Worm (Caenorhabditis elegans): ENCODE results near the gene sao-1.
A peak's percentile ranks its signal among the peaks of the same experiment; 100 is the strongest.

sao-1 gene

ce11 chrV:13955370-13956089 is 8.2 kb upstream of the sao-1 start:
- TF ChIP-seq pqm-1 (tag; optimal IDR thresholded peaks at IDR 0.05) (peak; percentile 54), elt-2 (tag; optimal IDR thresholded peaks at IDR 0.05) (peak; percentile 30), mdl-1 (tag; optimal IDR thresholded peaks at IDR 0.05) (no peak)

ce11 chrV:13957691-13958090 is 6.0 kb upstream of the sao-1 start:
- no peak for TF ChIP-seq nhr-76 (tag; optimal IDR thresholded peaks at IDR 0.05)
- no peak for TF ChIP-seq eor-1 (tag; optimal IDR thresholded peaks at IDR 0.05)
- no peak for TF ChIP-seq pha-4 (tag; optimal IDR thresholded peaks at IDR 0.05)
- TF ChIP-seq nhr-12 (tag; optimal IDR thresholded peaks at IDR 0.05) = no peak
- no peak for TF ChIP-seq egl-27 (tag; optimal IDR thresholded peaks at IDR 0.05)
- no peak for TF ChIP-seq elt-1 (tag; optimal IDR thresholded peaks at IDR 0.05)
- TF ChIP-seq nhr-28 (tag; optimal IDR thresholded peaks at IDR 0.05) = no peak
- no peak for TF ChIP-seq nhr-67 (tag; optimal IDR thresholded peaks at IDR 0.05)
- TF ChIP-seq nhr-77 (tag; optimal IDR thresholded peaks at IDR 0.05) = no peak
- TF ChIP-seq ceh-82 (tag; optimal IDR thresholded peaks at IDR 0.05) = no peak
- TF ChIP-seq nhr-23 (tag; optimal IDR thresholded peaks at IDR 0.05) = no peak

ce11 chrV:13958247-13958646 is 5.5 kb upstream of the sao-1 start, which contains the start of gene R10D12.10:
TSS of gene R10D12.10 (minus strand) at chrV:13958347.
- TF ChIP-seq ZK546.5 (tag; optimal IDR thresholded peaks at IDR 0.05) (no peak), nhr-77 (tag; optimal IDR thresholded peaks at IDR 0.05) (no peak), nhr-76 (tag; optimal IDR thresholded peaks at IDR 0.05) (no peak), elt-2 (tag; optimal IDR thresholded peaks at IDR 0.05) (no peak), ztf-4 (tag; optimal IDR thresholded peaks at IDR 0.05) (no peak), fkh-10 (GFP tag; optimal IDR thresholded peaks at IDR 0.05) (no peak), eor-1 (tag; optimal IDR thresholded peaks at IDR 0.05) (no peak), egl-5 (tag; optimal IDR thresholded peaks at IDR 0.05) (no peak), elt-3 (tag; optimal IDR thresholded peaks at IDR 0.05) (no peak), pha-4 (tag; optimal IDR thresholded peaks at IDR 0.05) (no peak), hmg-11 (tag; optimal IDR thresholded peaks at IDR 0.05) (no peak), sea-2 (GFP tag; optimal IDR thresholded peaks at IDR 0.05) (no peak), nhr-237 (tag; optimal IDR thresholded peaks at IDR 0.05) (no peak), nhr-23 (tag; optimal IDR thresholded peaks at IDR 0.05) (no peak), nhr-28 (tag; optimal IDR thresholded peaks at IDR 0.05) (no peak), tbx-2 (tag; optimal IDR thresholded peaks at IDR 0.05) (no peak), elt-1 (tag; optimal IDR thresholded peaks at IDR 0.05) (no peak)

ce11 chrV:13960916-13961315 is 2.8 kb upstream of the sao-1 start, which contains the start of gene srh-24:
TSS of gene srh-24 (minus strand) at chrV:13961016.
- TF ChIP-seq nhr-25 (tag; optimal IDR thresholded peaks at IDR 0.05) = no peak
- TF ChIP-seq ama-1 (optimal IDR thresholded peaks at IDR 0.05) = no peak
- no peak for TF ChIP-seq hmg-11 (tag; optimal IDR thresholded peaks at IDR 0.05)
- TF ChIP-seq tbx-2 (tag; optimal IDR thresholded peaks at IDR 0.05) = no peak
- no peak for TF ChIP-seq nhr-23 (tag; optimal IDR thresholded peaks at IDR 0.05)
- TF ChIP-seq elt-2 (tag; optimal IDR thresholded peaks at IDR 0.05) = no peak
- no peak for TF ChIP-seq egl-27 (tag; optimal IDR thresholded peaks at IDR 0.05)
- TF ChIP-seq ceh-82 (tag; optimal IDR thresholded peaks at IDR 0.05) = no peak
- no peak for TF ChIP-seq nhr-77 (tag; optimal IDR thresholded peaks at IDR 0.05)
- TF ChIP-seq nhr-43 (tag; optimal IDR thresholded peaks at IDR 0.05; ENCODE audit: poor library complexity, severe bottlenecking) = no peak
- TF ChIP-seq nhr-237 (tag; optimal IDR thresholded peaks at IDR 0.05) = no peak
- no peak for TF ChIP-seq R02D3.7 (tag; optimal IDR thresholded peaks at IDR 0.05)
- TF ChIP-seq egl-5 (tag; optimal IDR thresholded peaks at IDR 0.05) = no peak
- TF ChIP-seq lin-39 (tag; optimal IDR thresholded peaks at IDR 0.05) = no peak
- TF ChIP-seq pha-4 (tag; optimal IDR thresholded peaks at IDR 0.05) = no peak
- no peak for TF ChIP-seq mml-1 (tag; optimal IDR thresholded peaks at IDR 0.05)
- TF ChIP-seq aly-2 (tag; optimal IDR thresholded peaks at IDR 0.05) = no peak
- no peak for TF ChIP-seq ztf-4 (tag; optimal IDR thresholded peaks at IDR 0.05)

ce11 chrV:13961927-13962419 is 1.8 kb upstream of the sao-1 start, which contains the start of the genes algn-13 and R10D12.13:
TSS of gene algn-13 (minus strand) at chrV:13961977.
TSS of gene R10D12.13 (plus strand) at chrV:13962417.
- TF ChIP-seq eor-1 (tag; optimal IDR thresholded peaks at IDR 0.05) (no peak), hmg-11 (tag; optimal IDR thresholded peaks at IDR 0.05) (peak; percentile 91), nhr-67 (tag; optimal IDR thresholded peaks at IDR 0.05) (no peak), unc-62 (GFP tag; optimal IDR thresholded peaks at IDR 0.05) (no peak), nhr-43 (tag; optimal IDR thresholded peaks at IDR 0.05; ENCODE audit: poor library complexity, severe bottlenecking) (peak; percentile 76), fos-1 (tag; optimal IDR thresholded peaks at IDR 0.05) (no peak), elt-1 (tag; optimal IDR thresholded peaks at IDR 0.05) (no peak), skn-1 (tag; optimal IDR thresholded peaks at IDR 0.05) (peak; percentile 27), daf-12 (tag; optimal IDR thresholded peaks at IDR 0.05) (no peak), snpc-4 (tag; optimal IDR thresholded peaks at IDR 0.05) (peak; percentile 72), pqm-1 (tag; optimal IDR thresholded peaks at IDR 0.05) (no peak), nhr-23 (tag; optimal IDR thresholded peaks at IDR 0.05) (peak; percentile 19), tbx-2 (tag; optimal IDR thresholded peaks at IDR 0.05) (no peak), nhr-25 (tag; optimal IDR thresholded peaks at IDR 0.05) (no peak), ztf-4 (tag; optimal IDR thresholded peaks at IDR 0.05) (no peak), pha-4 (tag; optimal IDR thresholded peaks at IDR 0.05) (peak; percentile 44), R02D3.7 (tag; optimal IDR thresholded peaks at IDR 0.05) (peak; percentile 46), mml-1 (tag; optimal IDR thresholded peaks at IDR 0.05) (no peak), ceh-82 (tag; optimal IDR thresholded peaks at IDR 0.05) (no peak), nhr-237 (tag; optimal IDR thresholded peaks at IDR 0.05) (no peak), egl-5 (tag; optimal IDR thresholded peaks at IDR 0.05) (no peak), fkh-10 (GFP tag; optimal IDR thresholded peaks at IDR 0.05) (no peak), egl-27 (tag; optimal IDR thresholded peaks at IDR 0.05) (no peak), nhr-12 (tag; optimal IDR thresholded peaks at IDR 0.05) (no peak), nhr-77 (tag; optimal IDR thresholded peaks at IDR 0.05) (no peak), ceh-16 (tag; optimal IDR thresholded peaks at IDR 0.05) (no peak), lin-39 (tag; optimal IDR thresholded peaks at IDR 0.05) (no peak), ceh-9 (tag; optimal IDR thresholded peaks at IDR 0.05) (no peak), mdl-1 (tag; optimal IDR thresholded peaks at IDR 0.05) (no peak), nfya-1 (tag; optimal IDR thresholded peaks at IDR 0.05; ENCODE audit: insufficient read depth) (peak; percentile 54)

Data from whole organism, L3 larva.